Fruit fly (Drosophila melanogaster) whole organism, embryonic: ENCODE results near the gene Nmdar1.

Source experiments
- B-H2 ChIP-seq: fragments of 200-800 bp; sonication (Bioruptor generic); optimal IDR thresholded peaks from 2 replicates; lab custom pipeline; 2018; ENCODE audit warnings: missing biosample characterization, mild to moderate bottlenecking, missing genetic modification characterization
- BtbVII ChIP-seq: fragments of 200-800 bp; sonication (Bioruptor generic); optimal IDR thresholded peaks from 3 replicates; lab custom pipeline; 2017; ENCODE audit warnings: missing biosample characterization, mild to moderate bottlenecking, missing genetic modification characterization
- CG10543 ChIP-seq: fragments of 200-800 bp; sonication (Bioruptor generic); optimal IDR thresholded peaks from 3 replicates; lab custom pipeline; 2017; ENCODE audit warnings: missing biosample characterization, mild to moderate bottlenecking, missing genetic modification characterization, moderate library complexity
- CG11723 ChIP-seq: fragments of 200-800 bp; sonication (Bioruptor generic); optimal IDR thresholded peaks from 2 replicates; lab custom pipeline; 2017; ENCODE audit warnings: missing biosample characterization, mild to moderate bottlenecking, missing genetic modification characterization
- CG12299 ChIP-seq: fragments of 200-800 bp; sonication (Bioruptor generic); optimal IDR thresholded peaks from 2 replicates; lab custom pipeline; 2018; ENCODE audit warnings: missing biosample characterization, mild to moderate bottlenecking, missing genetic modification characterization
- CG14667 ChIP-seq: fragments of 200-800 bp; sonication (Bioruptor generic); IDR thresholded peaks from 2 replicates; pipeline ENCODE4 v1.3.6; 2022; ENCODE audit warnings: missing biosample characterization, missing genetic modification characterization
- CG14710 ChIP-seq: fragments of 200-800 bp; sonication (Bioruptor generic); optimal IDR thresholded peaks from 3 replicates; lab custom pipeline; 2019; ENCODE audit warnings: missing biosample characterization, mild to moderate bottlenecking, missing genetic modification characterization, moderate library complexity
- CG15011 ChIP-seq: fragments of 200-800 bp; sonication (Bioruptor generic); optimal IDR thresholded peaks from 3 replicates; lab custom pipeline; 2018; ENCODE audit warnings: missing biosample characterization, mild to moderate bottlenecking, missing genetic modification characterization
- CG16813 ChIP-seq: fragments of 200-800 bp; sonication (Bioruptor generic); IDR thresholded peaks from 3 replicates; pipeline ENCODE4 v1.3.6; 2022; ENCODE audit warnings: missing biosample characterization, missing genetic modification characterization; ENCODE audit not compliant: partially characterized antibody
- CG2875 ChIP-seq: fragments of 200-800 bp; sonication (Bioruptor generic); optimal IDR thresholded peaks from 2 replicates; lab custom pipeline; 2017; ENCODE audit warnings: missing biosample characterization, mild to moderate bottlenecking, missing genetic modification characterization, missing genetic modification reagents
- CG31441 ChIP-seq: fragments of 200-800 bp; sonication (Bioruptor generic); IDR thresholded peaks from 2 replicates; pipeline ENCODE4 v1.3.6; 2022; ENCODE audit warnings: missing biosample characterization, missing genetic modification characterization
- CG34376 ChIP-seq: fragments of 200-800 bp; sonication (Bioruptor generic); optimal IDR thresholded peaks from 2 replicates; lab custom pipeline; 2018; ENCODE audit warnings: missing biosample characterization, mild to moderate bottlenecking, missing genetic modification characterization
- CG3838 ChIP-seq: fragments of 200-800 bp; sonication (Bioruptor generic); optimal IDR thresholded peaks from 3 replicates; lab custom pipeline; 2016; ENCODE audit warnings: missing biosample characterization, missing genetic modification characterization
- CG5180 ChIP-seq: fragments of 200-800 bp; sonication (Bioruptor generic); optimal IDR thresholded peaks from 3 replicates; lab custom pipeline; 2017; ENCODE audit warnings: missing biosample characterization, missing genetic modification characterization, mild to moderate bottlenecking, moderate library complexity, missing genetic modification reagents
- CG6854 ChIP-seq: fragments of 200-800 bp; sonication (Bioruptor generic); optimal IDR thresholded peaks from 3 replicates; lab custom pipeline; 2017; ENCODE audit warnings: missing biosample characterization, mild to moderate bottlenecking, missing genetic modification characterization
- CG7745 ChIP-seq: fragments of 200-800 bp; sonication (Bioruptor generic); optimal IDR thresholded peaks from 2 replicates; lab custom pipeline; 2018; ENCODE audit warnings: missing biosample characterization, mild to moderate bottlenecking, missing genetic modification characterization, moderate library complexity
- CG7786 ChIP-seq: fragments of 200-800 bp; sonication (Bioruptor generic); optimal IDR thresholded peaks from 2 replicates; lab custom pipeline; 2016; ENCODE audit warnings: missing biosample characterization, missing genetic modification characterization
- CG8765 ChIP-seq: fragments of 200-800 bp; sonication (Bioruptor generic); IDR thresholded peaks from 2 replicates; pipeline ENCODE4 v1.3.6; 2022; ENCODE audit warnings: missing biosample characterization, missing genetic modification characterization
- Dll ChIP-seq: fragments of 200-800 bp; sonication (Bioruptor generic); IDR thresholded peaks from 4 replicates; pipeline ENCODE4 v1.3.6; 2022; ENCODE audit warnings: missing biosample characterization, missing genetic modification characterization; ENCODE audit not compliant: partially characterized antibody
- Elba2 ChIP-seq: fragments of 200-800 bp; sonication (Bioruptor generic); optimal IDR thresholded peaks from 3 replicates; lab custom pipeline; 2016; ENCODE audit warnings: missing biosample characterization, missing genetic modification characterization
- Hand ChIP-seq: fragments of 200-800 bp; sonication (Bioruptor generic); optimal IDR thresholded peaks from 2 replicates; lab custom pipeline; 2017; ENCODE audit warnings: mild to moderate bottlenecking, missing biosample characterization, missing genetic modification reagents, missing genetic modification characterization
- Hr39 ChIP-seq: fragments of >200 bp; optimal IDR thresholded peaks from 2 replicates; lab custom pipeline; 2017
- Mrtf ChIP-seq: fragments of 200-800 bp; sonication (Bioruptor generic); IDR thresholded peaks from 3 replicates; pipeline ENCODE4 v1.3.6; 2022; ENCODE audit warnings: missing biosample characterization, missing genetic modification characterization
- Nf-YA ChIP-seq: fragments of 200-800 bp; sonication (Bioruptor generic); IDR thresholded peaks from 2 replicates; pipeline ENCODE4 v1.3.6; 2022; ENCODE audit warnings: missing biosample characterization, missing genetic modification characterization
- Pdp1 ChIP-seq, 2 experiments: fragments of 200-800 bp; sonication (Bioruptor generic); optimal IDR thresholded peaks; 3 replicates each; lab custom pipeline; 2016; ENCODE audit warnings: missing biosample characterization in 2 of 2, missing genetic modification characterization in 2 of 2, mild to moderate bottlenecking in 1 of 2, moderate library complexity in 1 of 2
- Rfx ChIP-seq: fragments of 200-800 bp; sonication (Bioruptor generic); IDR thresholded peaks from 2 replicates; pipeline ENCODE4 v1.3.6; 2022; ENCODE audit warnings: missing biosample characterization, missing genetic modification characterization
- Sox102F ChIP-seq: fragments of 200-800 bp; sonication (Bioruptor generic); optimal IDR thresholded peaks from 2 replicates; lab custom pipeline; 2018; ENCODE audit warnings: missing biosample characterization, mild to moderate bottlenecking, missing genetic modification characterization, moderate library complexity
- Sry-δ ChIP-seq: fragments of 200-800 bp; sonication (Bioruptor generic); optimal IDR thresholded peaks from 2 replicates; lab custom pipeline; 2016; ENCODE audit warnings: missing biosample characterization, missing genetic modification characterization
- Xbp1 ChIP-seq: fragments of 200-800 bp; sonication (Bioruptor generic); optimal IDR thresholded peaks from 3 replicates; lab custom pipeline; 2016; ENCODE audit warnings: missing biosample characterization, mild to moderate bottlenecking, missing genetic modification characterization
- br ChIP-seq: fragments of >200 bp; optimal IDR thresholded peaks from 2 replicates; lab custom pipeline; 2017
- caup ChIP-seq: fragments of 200-800 bp; sonication (Bioruptor generic); optimal IDR thresholded peaks from 3 replicates; lab custom pipeline; 2017; ENCODE audit warnings: missing biosample characterization, mild to moderate bottlenecking, missing genetic modification characterization, moderate library complexity; ENCODE audit not compliant: severe bottlenecking
- dimm ChIP-seq: fragments of 200-800 bp; sonication (Bioruptor generic); IDR thresholded peaks from 2 replicates; pipeline ENCODE4 v1.3.6; 2022; ENCODE audit warnings: missing biosample characterization, missing genetic modification characterization
- ewg ChIP-seq: fragments of 200-800 bp; sonication (Bioruptor generic); optimal IDR thresholded peaks from 3 replicates; lab custom pipeline; 2017; ENCODE audit warnings: mild to moderate bottlenecking, missing biosample characterization, missing genetic modification reagents, missing genetic modification characterization
- fd96Cb ChIP-seq: fragments of 200-800 bp; sonication (Bioruptor generic); optimal IDR thresholded peaks from 2 replicates; lab custom pipeline; 2018; ENCODE audit warnings: missing biosample characterization, mild to moderate bottlenecking, missing genetic modification characterization, moderate library complexity
- gce ChIP-seq: fragments of 200-800 bp; sonication (Bioruptor generic); IDR thresholded peaks from 3 replicates; pipeline ENCODE4 v1.3.6; 2022; ENCODE audit warnings: missing biosample characterization, missing genetic modification characterization
- gfzf ChIP-seq: fragments of 200-800 bp; sonication (Bioruptor generic); optimal IDR thresholded peaks from 2 replicates; lab custom pipeline; 2016; ENCODE audit warnings: missing biosample characterization, mild to moderate bottlenecking, missing genetic modification characterization, moderate library complexity
- grau ChIP-seq: fragments of 200-800 bp; optimal IDR thresholded peaks from 3 replicates; lab custom pipeline; 2019; ENCODE audit warnings: missing biosample characterization, mild to moderate bottlenecking, missing genetic modification characterization, moderate library complexity
- gt ChIP-seq: fragments of 200-800 bp; sonication (Bioruptor generic); IDR thresholded peaks from 2 replicates; pipeline ENCODE4 v1.3.6; 2022; ENCODE audit warnings: missing biosample characterization, missing genetic modification characterization
- hb ChIP-seq: fragments of 200-800 bp; sonication (Bioruptor generic); IDR thresholded peaks from 3 replicates; pipeline ENCODE4 v1.3.6; 2022; ENCODE audit warnings: missing biosample characterization, missing genetic modification characterization; ENCODE audit not compliant: partially characterized antibody
- jing ChIP-seq: fragments of 200-800 bp; sonication (Bioruptor generic); optimal IDR thresholded peaks from 2 replicates; lab custom pipeline; 2018; ENCODE audit warnings: missing biosample characterization, mild to moderate bottlenecking, missing genetic modification characterization
- klu ChIP-seq: fragments of 200-800 bp; sonication (Bioruptor generic); IDR thresholded peaks from 2 replicates; pipeline ENCODE4 v1.3.6; 2022; ENCODE audit warnings: missing biosample characterization, missing genetic modification characterization
- lov ChIP-seq, 2 experiments: fragments of 200-800 bp in 1 of 2; fragments of >200 bp in 1 of 2; sonication (Bioruptor generic) in 1 of 2; IDR thresholded peaks in 1 of 2; optimal IDR thresholded peaks in 1 of 2; 2 replicates in 1 of 2; 3 replicates in 1 of 2; pipeline versions ENCODE4 v1.3.6 to Lab custom; 2017 to 2022; ENCODE audit warnings: missing biosample characterization in 1 of 2, missing genetic modification characterization in 1 of 2
- nerfin-2 ChIP-seq: fragments of 200-800 bp; sonication (Bioruptor generic); IDR thresholded peaks from 2 replicates; pipeline ENCODE4 v1.3.6; 2022; ENCODE audit warnings: missing biosample characterization, missing genetic modification characterization; ENCODE audit not compliant: partially characterized antibody
- org-1 ChIP-seq: fragments of 200-800 bp; sonication (Bioruptor generic); optimal IDR thresholded peaks from 2 replicates; lab custom pipeline; 2017; ENCODE audit warnings: missing biosample characterization, missing genetic modification characterization
- p53 ChIP-seq: fragments of 200-800 bp; sonication (Bioruptor generic); optimal IDR thresholded peaks from 2 replicates; lab custom pipeline; 2016; ENCODE audit warnings: missing biosample characterization, missing genetic modification characterization
- pnt ChIP-seq: fragments of 200-800 bp; sonication (Bioruptor generic); optimal IDR thresholded peaks from 3 replicates; lab custom pipeline; 2016; ENCODE audit warnings: missing biosample characterization, missing genetic modification characterization
- sens-2 ChIP-seq: fragments of 200-800 bp; sonication (Bioruptor generic); IDR thresholded peaks from 2 replicates; pipeline ENCODE4 v1.3.6; 2022; ENCODE audit warnings: missing biosample characterization, missing genetic modification characterization
- slou ChIP-seq: fragments of 200-800 bp; sonication (Bioruptor generic); optimal IDR thresholded peaks from 3 replicates; lab custom pipeline; 2016; ENCODE audit warnings: missing biosample characterization, missing genetic modification characterization
- so ChIP-seq: fragments of 200-800 bp; sonication (Bioruptor generic); IDR thresholded peaks from 3 replicates; pipeline ENCODE4 v1.3.6; 2022; ENCODE audit warnings: missing biosample characterization, missing genetic modification characterization
- usp ChIP-seq: fragments of >200 bp; optimal IDR thresholded peaks from 2 replicates; lab custom pipeline; 2017; ENCODE audit warnings: missing biosample characterization, missing genetic modification characterization

Gene Nmdar1

dm6 chr3R:5565623-5566022 is 42.5 kb upstream of the Nmdar1 start (continued):
- TF ChIP-seq CG16813 (GFP tag; lab: Robert Waterston, UW), result no peak
- TF ChIP-seq so (GFP tag; lab: Robert Waterston, UW), result peak; percentile 76
- TF ChIP-seq CG15011 (GFP tag; lab: Kevin White, UChicago), result peak; percentile 69
- peak; percentile 83 for TF ChIP-seq CG7786 (GFP tag; lab: Kevin White, UChicago)
- TF ChIP-seq fd96Cb (tag; lab: Kevin White, UChicago), result peak; percentile 74
- peak; percentile 85 for TF ChIP-seq caup (GFP tag; lab: Kevin White, UChicago)
- TF ChIP-seq Mrtf (GFP tag; lab: Robert Waterston, UW), result peak; percentile 81
- peak; percentile 76 for TF ChIP-seq org-1 (GFP tag; lab: Kevin White, UChicago)
- peak; percentile 40 for TF ChIP-seq slou
- TF ChIP-seq CG3838 (GFP tag; lab: Kevin White, UChicago), result peak; percentile 28
- TF ChIP-seq CG6854, result peak; percentile 50
- no peak for TF ChIP-seq CG7745 (tag; lab: Kevin White, UChicago)
- TF ChIP-seq Pdp1 (GFP tag; optimal IDR thresholded peaks at IDR 0.05; lab: Kevin White, UChicago), result peak; percentile 74 to 78
- TF ChIP-seq Rfx (GFP tag; lab: Robert Waterston, UW), result peak; percentile 93
- no peak for TF ChIP-seq gfzf (GFP tag; lab: Kevin White, UChicago)
- TF ChIP-seq gt (GFP tag; lab: Robert Waterston, UW), result peak; percentile 56; the same call in 1 of the 2 replicates
- no peak for TF ChIP-seq nerfin-2 (GFP tag; lab: Robert Waterston, UW)
- TF ChIP-seq CG5180 (GFP tag; lab: Kevin White, UChicago), result peak; percentile 47
- TF ChIP-seq CG11723 (GFP tag; lab: Kevin White, UChicago), result peak; percentile 62
- TF ChIP-seq CG8765 (GFP tag; lab: Robert Waterston, UW), result 0 out of 2 replicates have a peak, but pooled peaks have one; percentile 29
- TF ChIP-seq Sry-δ (GFP tag; lab: Kevin White, UChicago), result peak; percentile 27
- no peak for TF ChIP-seq jing
- TF ChIP-seq grau, result peak; percentile 79
- TF ChIP-seq BtbVII (GFP tag; lab: Kevin White, UChicago), result peak; percentile 62
- TF ChIP-seq Elba2, result no peak
- peak; percentile 42; the same call in 1 of the 2 replicates for TF ChIP-seq dimm (GFP tag; lab: Robert Waterston, UW)
- no peak for TF ChIP-seq Hr39
- TF ChIP-seq CG12299, result peak; percentile 11
- no peak for TF ChIP-seq lov (optimal IDR thresholded peaks at IDR 0.05; lab: Kevin White, UChicago)
- peak; percentile 66; the same call in 1 of the 3 replicates for TF ChIP-seq lov (GFP tag; IDR thresholded peaks at IDR 0.05; lab: Robert Waterston, UW)
- TF ChIP-seq Sox102F (GFP tag; lab: Kevin White, UChicago), result no peak
- TF ChIP-seq pnt (GFP tag; lab: Kevin White, UChicago), result peak; percentile 73
- TF ChIP-seq Xbp1 (GFP tag; lab: Kevin White, UChicago), result peak; percentile 76
- peak; percentile 10 for TF ChIP-seq p53 (GFP tag; lab: Kevin White, UChicago)
- peak; percentile 28 for TF ChIP-seq CG14710 (tag; lab: Kevin White, UChicago)
- TF ChIP-seq B-H2 (GFP tag; lab: Kevin White, UChicago), result peak; percentile 45
- TF ChIP-seq sens-2 (GFP tag; lab: Robert Waterston, UW), result peak; percentile 77
- peak; percentile 45; the same call in 1 of the 2 replicates for TF ChIP-seq klu
- TF ChIP-seq Dll, result no peak
- TF ChIP-seq CG14667 (GFP tag; lab: Robert Waterston, UW), result peak; percentile 81
- TF ChIP-seq gce (GFP tag; lab: Robert Waterston, UW), result peak; percentile 74
- TF ChIP-seq br (lab: Kevin White, UChicago), result no peak
- TF ChIP-seq CG34376 (GFP tag; lab: Kevin White, UChicago), result peak; percentile 96
- TF ChIP-seq usp (GFP tag; lab: Kevin White, UChicago), result no peak
- TF ChIP-seq Nf-YA (GFP tag; lab: Robert Waterston, UW), result peak; percentile 78
- peak; percentile 69 for TF ChIP-seq ewg (GFP tag; lab: Kevin White, UChicago)
- peak; percentile 55 for TF ChIP-seq Hand (GFP tag; lab: Kevin White, UChicago)
- peak; percentile 40 for TF ChIP-seq CG2875
- no peak; the same call in 1 of the 2 replicates for TF ChIP-seq CG31441 (GFP tag; lab: Robert Waterston, UW)
- TF ChIP-seq hb, result no peak
- peak; percentile 69 for TF ChIP-seq CG10543
